Worm (Caenorhabditis elegans) whole organism, L4/young adult: ENCODE results near the gene nhr-271.

ENCODE experiments used
- W03F9.2 ChIP-seq: fragments of 150-350 bp; optimal IDR thresholded peaks from 2 replicates; lab custom pipeline; 2014; ENCODE audit warnings: missing biosample characterization, missing genetic modification characterization
- dao-5 ChIP-seq: sonication (generic microtip); optimal IDR thresholded peaks from 2 replicates; lab custom pipeline; 2016; ENCODE audit warnings: missing genotype, missing genetic modification characterization, moderate library complexity, missing compliant biosample characterization

DNA sequence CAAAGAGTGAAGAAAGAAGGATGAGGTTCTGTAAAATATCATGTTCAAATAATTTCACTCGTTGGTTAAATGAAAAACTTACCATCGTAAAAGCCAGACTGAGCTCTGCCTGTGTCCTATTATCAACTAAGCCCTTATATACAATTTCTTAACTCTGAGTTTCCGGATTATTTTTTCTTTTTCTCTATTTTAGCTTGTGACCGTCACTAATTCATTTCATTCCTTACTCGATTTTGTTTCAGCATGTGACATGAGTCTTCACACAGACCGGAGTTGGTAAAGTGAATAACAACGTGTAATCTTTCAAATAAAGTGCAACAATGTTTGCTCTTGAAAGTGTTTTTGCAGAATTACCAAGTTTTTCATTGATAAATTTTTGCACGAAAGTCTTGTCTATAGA lies 46.3 kb downstream of the nhr-271 start, which contains the start of gene cpr-2:
- TF ChIP-seq W03F9.2 (no peak), dao-5 (no peak)
